Worm (Caenorhabditis elegans): ENCODE measurements around the gene lsd-1.

The lsd-1 gene

ce11 chrX:11934933-11935332, 13.7 kb upstream of the lsd-1 start:
- TF ChIP-seq mdl-1 (tag; optimal IDR thresholded peaks at IDR 0.05) (no peak), skn-1 (tag; optimal IDR thresholded peaks at IDR 0.05) (peak; percentile 20), nhr-43 (tag; optimal IDR thresholded peaks at IDR 0.05; ENCODE audit: poor library complexity, severe bottlenecking) (peak; percentile 58), ceh-9 (tag; optimal IDR thresholded peaks at IDR 0.05) (no peak), nhr-11 (tag; optimal IDR thresholded peaks at IDR 0.05) (no peak), aly-2 (tag; optimal IDR thresholded peaks at IDR 0.05) (no peak), mml-1 (tag; optimal IDR thresholded peaks at IDR 0.05) (no peak), tbx-2 (tag; optimal IDR thresholded peaks at IDR 0.05) (peak; percentile 68), ceh-28 (tag; optimal IDR thresholded peaks at IDR 0.05) (peak; percentile 38), nhr-25 (tag; optimal IDR thresholded peaks at IDR 0.05) (no peak), snpc-4 (tag; optimal IDR thresholded peaks at IDR 0.05) (peak; percentile 6), hmg-11 (tag; optimal IDR thresholded peaks at IDR 0.05) (peak; percentile 91), elt-3 (tag; optimal IDR thresholded peaks at IDR 0.05) (no peak), nhr-77 (tag; optimal IDR thresholded peaks at IDR 0.05) (peak; percentile 33), ama-1 (optimal IDR thresholded peaks at IDR 0.05) (no peak), ZK546.5 (tag; optimal IDR thresholded peaks at IDR 0.05) (no peak), ceh-82 (tag; optimal IDR thresholded peaks at IDR 0.05) (no peak), elt-2 (tag; optimal IDR thresholded peaks at IDR 0.05) (peak; percentile 37), jun-1 (tag; optimal IDR thresholded peaks at IDR 0.05) (peak; percentile 15), nhr-76 (tag; optimal IDR thresholded peaks at IDR 0.05) (no peak), lin-15B (tag; optimal IDR thresholded peaks at IDR 0.05) (no peak), zag-1 (tag; optimal IDR thresholded peaks at IDR 0.05) (no peak), nfya-1 (tag; optimal IDR thresholded peaks at IDR 0.05; ENCODE audit: insufficient read depth) (no peak), elt-1 (tag; optimal IDR thresholded peaks at IDR 0.05) (no peak), pha-4 (tag; optimal IDR thresholded peaks at IDR 0.05) (peak; percentile 56), lin-39 (tag; optimal IDR thresholded peaks at IDR 0.05) (peak; percentile 1)

DNA sequence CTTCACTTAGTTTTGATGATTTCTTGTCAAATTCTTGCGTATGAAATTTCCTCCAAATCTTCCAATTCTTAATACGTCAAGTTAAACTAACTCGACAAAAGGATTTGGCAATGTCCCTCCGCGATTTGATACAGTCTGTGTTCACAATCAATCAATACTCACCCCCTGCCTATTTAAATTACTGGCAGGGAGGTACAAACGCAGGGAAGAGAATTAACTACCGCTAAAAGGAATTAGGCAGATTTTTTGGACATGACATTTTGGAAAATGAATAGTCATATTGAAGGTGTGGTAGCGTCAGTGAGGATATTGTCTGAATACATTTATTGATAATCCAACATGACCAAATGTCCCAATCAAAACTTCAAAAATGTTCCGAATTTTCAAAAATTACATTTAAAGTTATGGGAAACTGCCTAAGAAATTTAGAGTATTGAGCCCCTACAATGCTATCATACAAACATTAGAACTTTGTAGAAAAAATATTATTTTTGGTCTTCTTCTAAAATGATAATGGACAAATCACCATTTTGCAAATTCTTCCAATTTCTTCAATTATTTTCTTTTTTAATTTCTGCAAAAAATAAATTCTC, 11.2 kb upstream of the lsd-1 start:
- TF ChIP-seq lin-15B (tag; optimal IDR thresholded peaks at IDR 0.05) (peak; percentile 43), snpc-4 (tag; optimal IDR thresholded peaks at IDR 0.05) (peak; percentile 95), pha-4 (tag; optimal IDR thresholded peaks at IDR 0.05) (peak; percentile 99), fos-1 (tag; optimal IDR thresholded peaks at IDR 0.05) (peak; percentile 94), R02D3.7 (tag; optimal IDR thresholded peaks at IDR 0.05) (peak; percentile 92), ceh-28 (tag; optimal IDR thresholded peaks at IDR 0.05) (peak; percentile 100), ztf-4 (tag; optimal IDR thresholded peaks at IDR 0.05) (peak; percentile 86), nhr-77 (tag; optimal IDR thresholded peaks at IDR 0.05) (peak; percentile 98), unc-62 (GFP tag; optimal IDR thresholded peaks at IDR 0.05) (peak; percentile 95), elt-3 (tag; optimal IDR thresholded peaks at IDR 0.05) (peak; percentile 81 to 99 (median 96)), fkh-2 (tag; optimal IDR thresholded peaks at IDR 0.05) (peak; percentile 92), nfya-1 (tag; optimal IDR thresholded peaks at IDR 0.05; ENCODE audit: insufficient read depth) (no peak), hmg-11 (tag; optimal IDR thresholded peaks at IDR 0.05) (peak; percentile 97), nhr-43 (tag; optimal IDR thresholded peaks at IDR 0.05; ENCODE audit: poor library complexity, severe bottlenecking) (peak; percentile 99), sea-2 (GFP tag; optimal IDR thresholded peaks at IDR 0.05) (no peak), jun-1 (tag; optimal IDR thresholded peaks at IDR 0.05) (peak; percentile 100), zag-1 (tag; optimal IDR thresholded peaks at IDR 0.05) (peak; percentile 90), nhr-23 (tag; optimal IDR thresholded peaks at IDR 0.05) (peak; percentile 99), nhr-25 (tag; optimal IDR thresholded peaks at IDR 0.05) (peak; percentile 98), elt-2 (tag; optimal IDR thresholded peaks at IDR 0.05) (peak; percentile 86), mdl-1 (tag; optimal IDR thresholded peaks at IDR 0.05) (peak; percentile 53), ztf-11 (tag; optimal IDR thresholded peaks at IDR 0.05) (peak; percentile 59), egl-27 (tag; optimal IDR thresholded peaks at IDR 0.05) (peak; percentile 95), pqm-1 (tag; optimal IDR thresholded peaks at IDR 0.05) (peak; percentile 91), nhr-11 (tag; optimal IDR thresholded peaks at IDR 0.05) (peak; percentile 97), aly-2 (tag; optimal IDR thresholded peaks at IDR 0.05) (peak; percentile 94), tbx-2 (tag; optimal IDR thresholded peaks at IDR 0.05) (peak; percentile 98), nhr-237 (tag; optimal IDR thresholded peaks at IDR 0.05) (peak; percentile 78), ceh-16 (tag; optimal IDR thresholded peaks at IDR 0.05) (peak; percentile 84), ceh-9 (tag; optimal IDR thresholded peaks at IDR 0.05) (no peak), mml-1 (tag; optimal IDR thresholded peaks at IDR 0.05) (no peak), ceh-82 (tag; optimal IDR thresholded peaks at IDR 0.05) (peak; percentile 98), nhr-28 (tag; optimal IDR thresholded peaks at IDR 0.05) (peak; percentile 93), egl-5 (tag; optimal IDR thresholded peaks at IDR 0.05) (peak; percentile 95), fkh-10 (GFP tag; optimal IDR thresholded peaks at IDR 0.05) (peak; percentile 98), nhr-76 (tag; optimal IDR thresholded peaks at IDR 0.05) (peak; percentile 88), daf-12 (tag; optimal IDR thresholded peaks at IDR 0.05) (peak; percentile 81), eor-1 (tag; optimal IDR thresholded peaks at IDR 0.05) (peak in 1 of 2 experiments; percentile 82), ama-1 (optimal IDR thresholded peaks at IDR 0.05) (no peak), lin-39 (tag; optimal IDR thresholded peaks at IDR 0.05) (peak; percentile 98), skn-1 (tag; optimal IDR thresholded peaks at IDR 0.05) (peak; percentile 97), nhr-67 (tag; optimal IDR thresholded peaks at IDR 0.05) (peak; percentile 59), ZK546.5 (tag; optimal IDR thresholded peaks at IDR 0.05) (peak; percentile 70), unc-39 (tag; optimal IDR thresholded peaks at IDR 0.05) (peak; percentile 76), lsy-12 (tag; optimal IDR thresholded peaks at IDR 0.05) (peak; percentile 95), nhr-12 (tag; optimal IDR thresholded peaks at IDR 0.05) (peak; percentile 30), elt-1 (tag; optimal IDR thresholded peaks at IDR 0.05) (peak; percentile 75)
